Worm (Caenorhabditis elegans): Measurements from ENCODE around the gene taf-8.
A peak's percentile ranks its signal among the peaks of the same experiment; 100 is the strongest.

ce11 chrII:9682044-9682443, 12.9 kb downstream of the taf-8 start:
- TF ChIP-seq nhr-237 (tag; optimal IDR thresholded peaks at IDR 0.05) (no peak), ces-1 (GFP tag; optimal IDR thresholded peaks at IDR 0.05) (peak; percentile 1), cnd-1 (tag; optimal IDR thresholded peaks at IDR 0.05) (no peak), lsy-2 (tag; optimal IDR thresholded peaks at IDR 0.05) (no peak), unc-62 (GFP tag; optimal IDR thresholded peaks at IDR 0.05) (no peak)
